Fruit fly (Drosophila melanogaster): ENCODE data around the gene CG3081.

dm6 chrX:4605313-4605712 is 38.5 kb downstream of the CG3081 start:
- TF ChIP-seq HLH3B (GFP tag; IDR thresholded peaks at IDR 0.05) (no peak), nerfin-2 (GFP tag; IDR thresholded peaks at IDR 0.05; ENCODE audit: partially characterized antibody) (no peak), Hmr (GFP tag; optimal IDR thresholded peaks at IDR 0.05) (no peak), CG3838 (GFP tag; optimal IDR thresholded peaks at IDR 0.05) (no peak), CG8359 (GFP tag; optimal IDR thresholded peaks at IDR 0.05; ENCODE audit: borderline replicate concordance) (no peak)

All from whole organism, embryonic.